Fruit fly (Drosophila melanogaster) whole organism, prepupa: Measurements from ENCODE around the gene Sirt6.

Experiments used
- Blimp-1 ChIP-seq: fragments of 200-800 bp; sonication (Bioruptor generic); optimal IDR thresholded peaks from 3 replicates; lab custom pipeline; 2017; ENCODE audit warnings: missing biosample characterization, missing genetic modification characterization, mild to moderate bottlenecking, moderate library complexity, missing genetic modification reagents
- CG10631 ChIP-seq: fragments of 200-800 bp; sonication (Bioruptor generic); optimal IDR thresholded peaks from 2 replicates; lab custom pipeline; 2016; ENCODE audit warnings: missing biosample characterization, missing genetic modification characterization
- CG10669 ChIP-seq: fragments of 200-800 bp; sonication (Bioruptor generic); optimal IDR thresholded peaks from 3 replicates; lab custom pipeline; 2018; ENCODE audit warnings: missing biosample characterization, mild to moderate bottlenecking, missing genetic modification characterization, moderate library complexity
- CG11294 ChIP-seq: fragments of 200-800 bp; sonication (Bioruptor generic); IDR thresholded peaks from 2 replicates; pipeline ENCODE4 v1.3.6; 2022; ENCODE audit warnings: missing biosample characterization, missing genetic modification characterization
- CG11762 ChIP-seq: fragments of 200-800 bp; sonication (Bioruptor generic); optimal IDR thresholded peaks from 3 replicates; lab custom pipeline; 2016; ENCODE audit warnings: missing biosample characterization, missing genetic modification characterization; ENCODE audit not compliant: insufficient read depth
- CG11902 ChIP-seq: fragments of 200-800 bp; sonication (Bioruptor generic); optimal IDR thresholded peaks from 3 replicates; lab custom pipeline; 2016; ENCODE audit warnings: missing biosample characterization, missing genetic modification characterization
- CG15336 ChIP-seq: fragments of 200-800 bp; sonication (Bioruptor generic); IDR thresholded peaks from 2 replicates; pipeline ENCODE4 v1.3.6; 2022; ENCODE audit warnings: missing biosample characterization, missing genetic modification characterization
- CG16779 ChIP-seq: fragments of 200-800 bp; sonication (Bioruptor generic); optimal IDR thresholded peaks from 3 replicates; lab custom pipeline; 2017; ENCODE audit warnings: missing biosample characterization, mild to moderate bottlenecking, missing genetic modification characterization
- CG3032 ChIP-seq: fragments of 200-800 bp; optimal IDR thresholded peaks from 2 replicates; lab custom pipeline; 2019; ENCODE audit warnings: missing biosample characterization, mild to moderate bottlenecking, missing genetic modification characterization, moderate library complexity
- CG32006 ChIP-seq: fragments of 200-800 bp; sonication (Bioruptor generic); optimal IDR thresholded peaks from 3 replicates; lab custom pipeline; 2017; ENCODE audit warnings: missing biosample characterization, mild to moderate bottlenecking, missing genetic modification characterization
- CG34406 ChIP-seq: fragments of 200-800 bp; sonication (Bioruptor generic); optimal IDR thresholded peaks from 3 replicates; lab custom pipeline; 2016; ENCODE audit warnings: missing biosample characterization, missing genetic modification characterization
- CG4318 ChIP-seq: fragments of 200-800 bp; sonication (Bioruptor generic); optimal IDR thresholded peaks from 3 replicates; lab custom pipeline; 2017; ENCODE audit warnings: missing biosample characterization, mild to moderate bottlenecking, missing genetic modification characterization
- CG6163 ChIP-seq: fragments of 200-800 bp; sonication (Bioruptor generic); IDR thresholded peaks from 3 replicates; pipeline ENCODE4 v1.3.6; 2022; ENCODE audit warnings: missing biosample characterization, missing genetic modification characterization
- CG6276 ChIP-seq: fragments of 200-800 bp; sonication (Bioruptor generic); optimal IDR thresholded peaks from 2 replicates; lab custom pipeline; 2017; ENCODE audit warnings: missing biosample characterization, mild to moderate bottlenecking, missing genetic modification characterization
- CG6792 ChIP-seq: fragments of 200-800 bp; sonication (Bioruptor generic); optimal IDR thresholded peaks from 3 replicates; lab custom pipeline; 2016; ENCODE audit warnings: missing biosample characterization, missing genetic modification characterization
- CG6808 ChIP-seq: fragments of 200-800 bp; sonication (Bioruptor generic); optimal IDR thresholded peaks from 3 replicates; lab custom pipeline; 2017; ENCODE audit warnings: missing biosample characterization, missing genetic modification characterization, mild to moderate bottlenecking, moderate library complexity, missing genetic modification reagents
- CG7368 ChIP-seq: fragments of 200-800 bp; sonication (Bioruptor generic); optimal IDR thresholded peaks from 3 replicates; lab custom pipeline; 2016; ENCODE audit warnings: missing biosample characterization, missing genetic modification characterization
- CG8119 ChIP-seq: fragments of 200-800 bp; sonication (Bioruptor generic); IDR thresholded peaks from 3 replicates; pipeline ENCODE4 v1.3.6; 2022; ENCODE audit warnings: missing biosample characterization, missing genetic modification characterization
- CG8319 ChIP-seq: fragments of 200-800 bp; sonication (Bioruptor generic); optimal IDR thresholded peaks from 3 replicates; lab custom pipeline; 2016; ENCODE audit warnings: missing biosample characterization, missing genetic modification characterization
- CG8632 ChIP-seq: fragments of 200-800 bp; sonication (Bioruptor generic); optimal IDR thresholded peaks from 3 replicates; lab custom pipeline; 2016; ENCODE audit warnings: missing biosample characterization, missing genetic modification characterization
- CG9139 ChIP-seq: fragments of 200-800 bp; sonication (Bioruptor generic); optimal IDR thresholded peaks from 3 replicates; lab custom pipeline; 2017; ENCODE audit warnings: missing biosample characterization, mild to moderate bottlenecking, missing genetic modification characterization
- Eip78C ChIP-seq: fragments of 200-800 bp; sonication (Bioruptor generic); peaks from one replicate; lab custom pipeline; 2016; ENCODE audit warnings: missing biosample characterization, missing genetic modification characterization
- Ets21C ChIP-seq: fragments of 200-800 bp; sonication (Bioruptor generic); optimal IDR thresholded peaks from 3 replicates; lab custom pipeline; 2016; ENCODE audit warnings: missing biosample characterization, missing genetic modification characterization
- Hr38 ChIP-seq: sonication (Bioruptor generic); optimal IDR thresholded peaks from 2 replicates; lab custom pipeline; 2016; ENCODE audit warnings: missing biosample characterization, missing genetic modification characterization
- Met ChIP-seq: fragments of 200-800 bp; sonication (Bioruptor generic); optimal IDR thresholded peaks from 3 replicates; lab custom pipeline; 2016; ENCODE audit warnings: missing biosample characterization, missing genetic modification characterization
- OdsH ChIP-seq: fragments of 200-800 bp; sonication (Bioruptor generic); optimal IDR thresholded peaks from 3 replicates; lab custom pipeline; 2016; ENCODE audit warnings: missing biosample characterization, missing genetic modification characterization
- Smox ChIP-seq: fragments of 200-800 bp; sonication (Bioruptor generic); optimal IDR thresholded peaks from 3 replicates; lab custom pipeline; 2016; ENCODE audit warnings: missing biosample characterization, missing genetic modification characterization
- Sox102F ChIP-seq: fragments of 200-800 bp; sonication (Bioruptor generic); optimal IDR thresholded peaks from 2 replicates; lab custom pipeline; 2016; ENCODE audit warnings: missing biosample characterization, mild to moderate bottlenecking, missing genetic modification characterization
- Sox14 ChIP-seq: fragments of 200-800 bp; sonication (Bioruptor generic); optimal IDR thresholded peaks from 3 replicates; lab custom pipeline; 2016; ENCODE audit warnings: missing biosample characterization, missing genetic modification characterization
- acj6 ChIP-seq: fragments of 200-800 bp; sonication (Bioruptor generic); optimal IDR thresholded peaks from 3 replicates; lab custom pipeline; 2016; ENCODE audit warnings: missing biosample characterization, missing genetic modification characterization
- dsx ChIP-seq: fragments of 200-800 bp; optimal IDR thresholded peaks from 3 replicates; lab custom pipeline; 2019; ENCODE audit warnings: missing biosample characterization, mild to moderate bottlenecking, missing genetic modification characterization, moderate library complexity; ENCODE audit not compliant: poor library complexity, severe bottlenecking
- eg ChIP-seq: fragments of 200-800 bp; sonication (Bioruptor generic); IDR thresholded peaks from 3 replicates; pipeline ENCODE4 v1.3.6; 2022; ENCODE audit warnings: missing biosample characterization, missing genetic modification characterization
- fd59A ChIP-seq: fragments of 200-800 bp; sonication (Bioruptor generic); optimal IDR thresholded peaks from 2 replicates; lab custom pipeline; 2017; ENCODE audit warnings: missing biosample characterization, mild to moderate bottlenecking, missing genetic modification characterization, missing genetic modification reagents
- fd85E ChIP-seq: fragments of 200-800 bp; sonication (Bioruptor generic); optimal IDR thresholded peaks from 3 replicates; lab custom pipeline; 2016; ENCODE audit warnings: missing biosample characterization, missing genetic modification characterization
- fkh ChIP-seq: fragments of 200-800 bp; sonication (Bioruptor generic); optimal IDR thresholded peaks from 3 replicates; lab custom pipeline; 2017; ENCODE audit warnings: missing biosample characterization, mild to moderate bottlenecking, missing genetic modification characterization, moderate library complexity
- lz ChIP-seq: fragments of 200-800 bp; sonication (Bioruptor generic); optimal IDR thresholded peaks from 3 replicates; lab custom pipeline; 2016; ENCODE audit warnings: missing biosample characterization, missing genetic modification characterization
- pdm3 ChIP-seq: fragments of 200-800 bp; sonication (Bioruptor generic); optimal IDR thresholded peaks from 3 replicates; lab custom pipeline; 2016; ENCODE audit warnings: missing biosample characterization, missing genetic modification characterization
- salr ChIP-seq, 2 experiments: fragments of 200-800 bp; sonication (Bioruptor generic); optimal IDR thresholded peaks; 3 replicates each; lab custom pipeline; 2016 to 2018; ENCODE audit warnings: missing biosample characterization in 2 of 2, missing genetic modification characterization in 2 of 2, mild to moderate bottlenecking in 1 of 2
- ss ChIP-seq, 2 experiments: fragments of 200-800 bp; sonication (Bioruptor generic); optimal IDR thresholded peaks; 2 replicates in 1 of 2; 3 replicates in 1 of 2; lab custom pipeline; 2017 to 2018; ENCODE audit warnings: mild to moderate bottlenecking in 2 of 2, missing biosample characterization in 2 of 2, missing genetic modification characterization in 2 of 2, moderate library complexity in 1 of 2
- svp ChIP-seq: fragments of 200-800 bp; sonication (Bioruptor generic); peaks from one replicate; lab custom pipeline; 2016; ENCODE audit warnings: missing biosample characterization, missing genetic modification characterization
- topi ChIP-seq: fragments of 200-800 bp; sonication (Bioruptor generic); optimal IDR thresholded peaks from 3 replicates; lab custom pipeline; 2016; ENCODE audit warnings: missing biosample characterization, missing genetic modification characterization
- vri ChIP-seq: fragments of 200-800 bp; sonication (Bioruptor generic); optimal IDR thresholded peaks from 3 replicates; lab custom pipeline; 2016; ENCODE audit warnings: missing biosample characterization, mild to moderate bottlenecking, missing genetic modification characterization

Sirt6 gene

DNA sequence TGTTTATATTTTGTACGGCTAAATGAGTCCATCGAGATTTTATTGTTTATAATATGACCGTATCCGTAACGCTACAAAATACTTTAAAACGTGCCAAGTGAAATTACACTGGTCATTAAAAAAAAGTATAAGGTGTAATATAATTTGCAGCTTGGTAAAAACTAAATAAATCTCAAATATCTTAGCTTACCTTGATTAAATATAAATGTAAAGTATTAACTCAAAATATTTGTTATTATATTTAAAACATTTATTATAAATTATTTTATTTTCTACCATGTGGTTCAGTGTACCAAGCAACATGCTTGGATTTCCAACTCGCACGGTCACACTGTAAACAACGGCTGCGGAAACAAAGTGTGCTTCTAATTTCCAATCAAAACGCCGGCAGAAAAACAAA lies at the start of gene Sirt6, which contains the start of gene pont (continued):
- peak; percentile 94 for TF ChIP-seq fkh (GFP tag; lab: Kevin White, UChicago)
- peak; percentile 84 for TF ChIP-seq CG11762 (GFP tag; lab: Kevin White, UChicago)
- TF ChIP-seq Smox (GFP tag; lab: Kevin White, UChicago): peak; percentile 81
- TF ChIP-seq CG6808 (GFP tag; lab: Kevin White, UChicago): peak; percentile 79
- TF ChIP-seq CG11902: peak; percentile 90
- peak; percentile 79 for TF ChIP-seq Sox102F (GFP tag; lab: Kevin White, UChicago)
- TF ChIP-seq lz (GFP tag; lab: Kevin White, UChicago): peak; percentile 82

DNA sequence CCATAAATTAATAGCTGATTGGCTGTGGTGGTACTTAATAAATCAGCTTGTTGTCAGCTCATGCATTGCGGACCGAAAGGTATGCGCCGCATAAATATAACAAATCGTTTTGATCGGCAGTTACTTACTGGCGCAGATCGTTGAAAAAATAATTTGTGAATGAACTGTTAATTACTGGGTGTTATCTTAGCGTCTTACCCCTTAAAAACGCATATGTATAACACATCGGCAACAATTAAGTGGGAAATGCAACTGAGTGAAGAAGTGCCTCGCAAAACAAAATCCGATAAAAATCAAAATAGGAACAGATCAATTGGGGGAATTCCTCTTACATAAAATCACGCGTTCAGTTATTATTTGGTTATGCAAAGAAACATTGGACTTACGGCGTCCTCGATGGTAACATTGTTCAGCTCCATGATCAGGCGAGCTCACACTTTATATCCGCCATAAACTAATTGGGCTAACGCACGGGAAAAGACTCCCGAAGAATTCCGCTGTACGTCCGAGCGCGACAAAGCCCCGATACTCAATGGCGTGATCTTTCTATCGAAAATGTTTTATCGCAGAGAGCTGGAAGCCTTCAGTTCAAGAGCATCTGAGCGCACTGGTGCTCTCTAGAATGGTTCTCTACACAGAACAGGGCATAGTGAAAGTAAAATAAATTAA lies 49.6 kb upstream of the Sirt6 start, which contains the start of gene CG6293:
Gene CG6293, minus strand, starts transcription at position 538 of the 669 bp plus-strand sequence.
- TF ChIP-seq vri (GFP tag; lab: Kevin White, UChicago): no peak
- no peak for TF ChIP-seq Hr38 (GFP tag; lab: Kevin White, UChicago)
- no peak for TF ChIP-seq CG6276
- TF ChIP-seq fd85E (GFP tag; lab: Kevin White, UChicago): no peak
- TF ChIP-seq acj6: no peak
- no peak for TF ChIP-seq fd59A (GFP tag; lab: Kevin White, UChicago)
- no peak for TF ChIP-seq CG8319
- no peak for TF ChIP-seq fkh (GFP tag; lab: Kevin White, UChicago)
- no peak for TF ChIP-seq CG15336 (GFP tag; lab: Robert Waterston, UW)
- TF ChIP-seq CG11762 (GFP tag; lab: Kevin White, UChicago): no peak
- TF ChIP-seq eg (GFP tag; lab: Robert Waterston, UW): no peak
- no peak for TF ChIP-seq Smox (GFP tag; lab: Kevin White, UChicago)
- no peak for TF ChIP-seq svp (GFP tag; lab: Kevin White, UChicago)
- no peak for TF ChIP-seq CG4318 (GFP tag; lab: Kevin White, UChicago)
- TF ChIP-seq CG11294 (GFP tag; lab: Robert Waterston, UW): no peak
- no peak for TF ChIP-seq dsx (GFP tag; lab: Kevin White, UChicago)

DNA sequence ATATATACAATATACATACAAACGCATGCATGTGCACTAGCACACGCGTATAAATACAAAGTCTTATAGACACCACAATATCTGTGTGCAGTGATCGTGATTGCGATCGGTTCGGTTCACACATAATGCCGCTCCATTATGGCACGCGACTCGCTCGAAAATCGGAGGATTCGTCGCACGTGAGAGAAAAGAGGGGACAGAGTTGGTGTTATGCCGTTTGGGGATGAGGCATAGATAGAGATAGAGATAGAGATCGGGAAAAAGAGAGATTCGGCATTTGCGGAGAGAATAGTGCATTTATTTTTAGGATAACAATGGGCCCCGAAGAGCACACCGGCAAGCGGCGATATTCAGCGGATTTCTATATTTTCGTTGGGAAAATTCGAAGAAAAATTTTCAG lies 22.5 kb upstream of the Sirt6 start:
- no peak for TF ChIP-seq CG34406 (GFP tag; lab: Kevin White, UChicago)
- no peak for TF ChIP-seq CG6276
- no peak for TF ChIP-seq CG7368 (GFP tag; lab: Kevin White, UChicago)
- TF ChIP-seq pdm3 (GFP tag; lab: Kevin White, UChicago): no peak
- no peak for TF ChIP-seq CG32006 (GFP tag; lab: Kevin White, UChicago)
- TF ChIP-seq CG6163 (GFP tag; lab: Robert Waterston, UW): no peak
- no peak for TF ChIP-seq dsx (GFP tag; lab: Kevin White, UChicago)
- no peak for TF ChIP-seq Met (GFP tag; lab: Kevin White, UChicago)
- TF ChIP-seq CG6792: no peak
- no peak for TF ChIP-seq CG10631
- no peak for TF ChIP-seq svp (GFP tag; lab: Kevin White, UChicago)
- TF ChIP-seq CG10669 (GFP tag; lab: Kevin White, UChicago): no peak
- no peak for TF ChIP-seq OdsH
- no peak for TF ChIP-seq Eip78C (GFP tag; lab: Kevin White, UChicago)
- no peak for TF ChIP-seq eg (GFP tag; lab: Robert Waterston, UW)
- no peak for TF ChIP-seq CG16779 (tag; lab: Kevin White, UChicago)
- no peak for TF ChIP-seq ss (GFP tag; optimal IDR thresholded peaks at IDR 0.05; lab: Kevin White, UChicago)
- no peak for TF ChIP-seq Blimp-1
- no peak for TF ChIP-seq CG9139 (GFP tag; lab: Kevin White, UChicago)

DNA sequence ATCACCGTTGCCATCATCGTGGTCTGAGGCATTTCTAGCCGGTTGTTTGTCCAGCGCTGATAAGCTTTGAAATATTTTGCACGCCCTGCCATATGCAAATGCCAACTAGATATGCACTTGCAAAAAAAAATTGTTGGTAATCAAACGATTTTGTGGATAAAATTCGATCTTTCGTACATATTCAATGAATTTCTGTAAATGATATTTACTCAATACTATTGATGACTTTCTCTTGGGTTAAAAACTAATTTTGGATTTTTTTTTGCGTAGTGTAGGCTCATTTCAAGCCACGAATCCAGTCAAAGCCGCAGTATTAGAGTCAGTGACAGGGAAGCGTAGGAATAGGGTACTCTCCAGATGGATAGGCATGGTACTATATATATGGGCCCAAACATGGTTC lies 21.5 kb upstream of the Sirt6 start:
- no peak for TF ChIP-seq topi
- no peak for TF ChIP-seq CG9139 (GFP tag; lab: Kevin White, UChicago)
- TF ChIP-seq Ets21C (GFP tag; lab: Kevin White, UChicago): no peak
- TF ChIP-seq CG11762 (GFP tag; lab: Kevin White, UChicago): peak; percentile 6
- TF ChIP-seq CG6276: no peak
- TF ChIP-seq fd59A (GFP tag; lab: Kevin White, UChicago): no peak
- TF ChIP-seq CG8319: no peak
- peak; percentile 8 for TF ChIP-seq CG10631
- TF ChIP-seq CG11902: no peak
- TF ChIP-seq Met (GFP tag; lab: Kevin White, UChicago): no peak
- TF ChIP-seq salr (GFP tag; optimal IDR thresholded peaks at IDR 0.05; lab: Kevin White, UChicago): peak in 1 of 2 experiments; percentile 8
- TF ChIP-seq Smox (GFP tag; lab: Kevin White, UChicago): no peak
- no peak for TF ChIP-seq CG8632 (GFP tag; lab: Kevin White, UChicago)
- no peak for TF ChIP-seq CG6163 (GFP tag; lab: Robert Waterston, UW)
- TF ChIP-seq pdm3 (GFP tag; lab: Kevin White, UChicago): peak; percentile 15
- no peak for TF ChIP-seq CG3032 (tag; lab: Kevin White, UChicago)
- peak; percentile 68 for TF ChIP-seq CG32006 (GFP tag; lab: Kevin White, UChicago)
- TF ChIP-seq CG8119 (GFP tag; lab: Robert Waterston, UW): peak; percentile 68
- TF ChIP-seq CG6792: no peak
- TF ChIP-seq vri (GFP tag; lab: Kevin White, UChicago): no peak
- no peak for TF ChIP-seq CG16779 (tag; lab: Kevin White, UChicago)
- no peak for TF ChIP-seq Sox14
- TF ChIP-seq Blimp-1: no peak
